Fruit fly (Drosophila melanogaster) whole organism, embryonic: ENCODE measurements around the gene CG4593.

Source experiments
- Antp ChIP-seq: fragments of 200-800 bp; sonication (Bioruptor generic); optimal IDR thresholded peaks from 3 replicates; lab custom pipeline; 2016; ENCODE audit warnings: missing biosample characterization, missing genetic modification characterization
- B-H2 ChIP-seq: fragments of 200-800 bp; sonication (Bioruptor generic); optimal IDR thresholded peaks from 2 replicates; lab custom pipeline; 2018; ENCODE audit warnings: missing biosample characterization, mild to moderate bottlenecking, missing genetic modification characterization
- CG10431 ChIP-seq: fragments of 200-800 bp; sonication (Bioruptor generic); optimal IDR thresholded peaks from 3 replicates; lab custom pipeline; 2018; ENCODE audit warnings: missing biosample characterization, mild to moderate bottlenecking, missing genetic modification characterization
- CG10565 ChIP-seq: fragments of 200-800 bp; sonication (Bioruptor generic); optimal IDR thresholded peaks from 3 replicates; lab custom pipeline; 2016; ENCODE audit warnings: missing biosample characterization, mild to moderate bottlenecking, missing genetic modification characterization
- CG11093 ChIP-seq: fragments of 200-800 bp; sonication (Bioruptor generic); IDR thresholded peaks from 3 replicates; pipeline ENCODE4 v1.3.6; 2022; ENCODE audit warnings: missing biosample characterization, missing genetic modification characterization
- CG12104 ChIP-seq: fragments of 200-800 bp; sonication (Bioruptor generic); optimal IDR thresholded peaks from 3 replicates; lab custom pipeline; 2016; ENCODE audit warnings: missing biosample characterization, missing genetic modification characterization
- CG12659 ChIP-seq: fragments of 200-800 bp; sonication (Bioruptor generic); optimal IDR thresholded peaks from 3 replicates; lab custom pipeline; 2017; ENCODE audit warnings: mild to moderate bottlenecking, missing biosample characterization, missing genetic modification reagents, missing genetic modification characterization
- CG1529 ChIP-seq: fragments of 200-800 bp; sonication (Bioruptor generic); optimal IDR thresholded peaks from 3 replicates; lab custom pipeline; 2018; ENCODE audit warnings: missing biosample characterization, missing genetic modification characterization
- CG15479 ChIP-seq: fragments of 200-800 bp; sonication (Bioruptor generic); optimal IDR thresholded peaks from 3 replicates; lab custom pipeline; 2019; ENCODE audit warnings: missing biosample characterization, mild to moderate bottlenecking, missing genetic modification characterization, moderate library complexity
- CG15601 ChIP-seq: fragments of 200-800 bp; sonication (Bioruptor generic); optimal IDR thresholded peaks from 3 replicates; lab custom pipeline; 2019; ENCODE audit warnings: missing biosample characterization, mild to moderate bottlenecking, missing genetic modification characterization, moderate library complexity
- CG17385 ChIP-seq: fragments of 200-800 bp; sonication (Bioruptor generic); optimal IDR thresholded peaks from 3 replicates; lab custom pipeline; 2018; ENCODE audit warnings: missing biosample characterization, mild to moderate bottlenecking, missing genetic modification characterization
- CG1792 ChIP-seq: fragments of 200-800 bp; sonication (Bioruptor generic); optimal IDR thresholded peaks from 2 replicates; lab custom pipeline; 2016; ENCODE audit warnings: missing biosample characterization, missing genetic modification characterization
- CG30020 ChIP-seq: fragments of 200-800 bp; optimal IDR thresholded peaks from 2 replicates; lab custom pipeline; 2019; ENCODE audit warnings: missing biosample characterization, mild to moderate bottlenecking, missing genetic modification characterization, moderate library complexity
- CG30431 ChIP-seq: fragments of 200-800 bp; sonication (Bioruptor generic); optimal IDR thresholded peaks from 2 replicates; lab custom pipeline; 2017; ENCODE audit warnings: missing biosample characterization, missing genetic modification characterization
- CG3995 ChIP-seq: fragments of 200-800 bp; sonication (Bioruptor generic); optimal IDR thresholded peaks from 3 replicates; lab custom pipeline; 2016; ENCODE audit warnings: missing biosample characterization, missing genetic modification characterization
- CG4282 ChIP-seq: fragments of 200-800 bp; sonication (Bioruptor generic); optimal IDR thresholded peaks from 2 replicates; lab custom pipeline; 2016; ENCODE audit warnings: missing biosample characterization, missing genetic modification characterization
- CG4328 ChIP-seq: fragments of 200-800 bp; sonication (Bioruptor generic); optimal IDR thresholded peaks from 3 replicates; lab custom pipeline; 2017; ENCODE audit warnings: missing biosample characterization, missing genetic modification reagents, missing genetic modification characterization
- CG6175 ChIP-seq: fragments of 200-800 bp; sonication (Bioruptor generic); IDR thresholded peaks from 3 replicates; pipeline ENCODE4 v1.3.6; 2022; ENCODE audit warnings: missing biosample characterization, missing genetic modification characterization
- CG6854 ChIP-seq: fragments of 200-800 bp; sonication (Bioruptor generic); optimal IDR thresholded peaks from 3 replicates; lab custom pipeline; 2017; ENCODE audit warnings: missing biosample characterization, mild to moderate bottlenecking, missing genetic modification characterization
- CG7786 ChIP-seq: fragments of 200-800 bp; sonication (Bioruptor generic); optimal IDR thresholded peaks from 2 replicates; lab custom pipeline; 2016; ENCODE audit warnings: missing biosample characterization, missing genetic modification characterization
- CG8944 ChIP-seq: fragments of 200-800 bp; sonication (Bioruptor generic); optimal IDR thresholded peaks from 3 replicates; lab custom pipeline; 2016; ENCODE audit warnings: missing biosample characterization, missing genetic modification characterization
- CG9437 ChIP-seq: fragments of 200-800 bp; sonication (Bioruptor generic); optimal IDR thresholded peaks from 2 replicates; lab custom pipeline; 2018; ENCODE audit warnings: missing biosample characterization, mild to moderate bottlenecking, missing genetic modification characterization
- CG9797 ChIP-seq: fragments of 200-800 bp; sonication (Bioruptor generic); optimal IDR thresholded peaks from 3 replicates; lab custom pipeline; 2018; ENCODE audit warnings: missing biosample characterization, mild to moderate bottlenecking, missing genetic modification characterization
- CG9876 ChIP-seq: fragments of 200-800 bp; sonication (Bioruptor generic); optimal IDR thresholded peaks from 2 replicates; lab custom pipeline; 2016; ENCODE audit warnings: missing biosample characterization, missing genetic modification characterization
- D19B ChIP-seq: fragments of 200-800 bp; sonication (Bioruptor generic); optimal IDR thresholded peaks from 2 replicates; lab custom pipeline; 2017; ENCODE audit warnings: missing biosample characterization, mild to moderate bottlenecking, missing genetic modification characterization
- Drgx ChIP-seq: fragments of 200-800 bp; sonication (Bioruptor generic); IDR thresholded peaks from 2 replicates; pipeline ENCODE4 v1.3.6; 2022; ENCODE audit warnings: missing biosample characterization, missing genetic modification characterization
- ERR ChIP-seq: fragments of 200-800 bp; sonication (Bioruptor generic); optimal IDR thresholded peaks from 2 replicates; lab custom pipeline; 2016; ENCODE audit warnings: missing biosample characterization, missing genetic modification characterization
- HHEX ChIP-seq: fragments of 200-800 bp; sonication (Bioruptor generic); optimal IDR thresholded peaks from 3 replicates; lab custom pipeline; 2017; ENCODE audit warnings: missing biosample characterization, mild to moderate bottlenecking, missing genetic modification characterization, missing genetic modification reagents
- Hsf ChIP-seq: fragments of 200-800 bp; sonication (Bioruptor generic); optimal IDR thresholded peaks from 3 replicates; lab custom pipeline; 2016; ENCODE audit warnings: missing biosample characterization, missing genetic modification characterization
- Jarid2 ChIP-seq: fragments of 200-800 bp; sonication (Bioruptor generic); optimal IDR thresholded peaks from 3 replicates; lab custom pipeline; 2017; ENCODE audit warnings: mild to moderate bottlenecking, missing biosample characterization, missing genetic modification reagents, missing genetic modification characterization
- MESR4 ChIP-seq: fragments of 200-800 bp; sonication (Bioruptor generic); optimal IDR thresholded peaks from 2 replicates; lab custom pipeline; 2018; ENCODE audit warnings: missing biosample characterization, mild to moderate bottlenecking, missing genetic modification characterization, moderate library complexity
- MTF-1 ChIP-seq: fragments of 200-800 bp; sonication (Bioruptor generic); optimal IDR thresholded peaks from 2 replicates; lab custom pipeline; 2018; ENCODE audit warnings: missing biosample characterization, mild to moderate bottlenecking, missing genetic modification characterization, borderline replicate concordance
- NC2α ChIP-seq: fragments of 200-800 bp; sonication (Bioruptor generic); optimal IDR thresholded peaks from 2 replicates; lab custom pipeline; 2016; ENCODE audit warnings: missing biosample characterization, missing genetic modification characterization
- Oaz ChIP-seq: fragments of 200-800 bp; sonication (Bioruptor generic); IDR thresholded peaks from 2 replicates; pipeline ENCODE4 v1.3.6; 2022; ENCODE audit warnings: missing biosample characterization, missing genetic modification characterization
- Optix ChIP-seq: fragments of 200-800 bp; sonication (Bioruptor generic); IDR thresholded peaks from 3 replicates; pipeline ENCODE4 v1.3.6; 2022; ENCODE audit warnings: missing biosample characterization, missing genetic modification characterization
- Ptx1 ChIP-seq: fragments of 200-800 bp; sonication (Bioruptor generic); IDR thresholded peaks from 2 replicates; pipeline ENCODE4 v1.3.6; 2022; ENCODE audit warnings: missing biosample characterization, missing genetic modification characterization
- Taf1 ChIP-seq: fragments of 200-800 bp; sonication (Bioruptor generic); IDR thresholded peaks from 2 replicates; pipeline ENCODE4 v1.3.6; 2022; ENCODE audit warnings: missing biosample characterization, missing genetic modification characterization
- Xrp1 ChIP-seq: fragments of 200-800 bp; sonication (Bioruptor generic); IDR thresholded peaks from 2 replicates; pipeline ENCODE4 v1.3.6; 2022; ENCODE audit warnings: missing biosample characterization, missing genetic modification characterization
- amos ChIP-seq: fragments of 200-800 bp; sonication (Bioruptor generic); IDR thresholded peaks from 2 replicates; pipeline ENCODE4 v1.3.6; 2022; ENCODE audit warnings: missing biosample characterization, missing genetic modification characterization; ENCODE audit not compliant: partially characterized antibody
- dysf ChIP-seq: fragments of 200-800 bp; sonication (Bioruptor generic); IDR thresholded peaks from 3 replicates; pipeline ENCODE4 v1.3.6; 2022; ENCODE audit warnings: missing biosample characterization, missing genetic modification characterization
- ftz-f1 ChIP-seq: fragments of 200-800 bp; sonication (Bioruptor generic); optimal IDR thresholded peaks from 2 replicates; lab custom pipeline; 2016; ENCODE audit warnings: missing biosample characterization, missing genetic modification characterization
- ken ChIP-seq: fragments of 200-800 bp; sonication (Bioruptor generic); IDR thresholded peaks from 3 replicates; pipeline ENCODE4 v1.3.6; 2022; ENCODE audit warnings: missing biosample characterization, missing genetic modification characterization
- kni ChIP-seq: fragments of 200-800 bp; sonication (Bioruptor generic); optimal IDR thresholded peaks from 3 replicates; lab custom pipeline; 2017; ENCODE audit warnings: mild to moderate bottlenecking, missing biosample characterization, missing genetic modification reagents, missing genetic modification characterization
- peb ChIP-seq: fragments of 200-800 bp; sonication (Bioruptor generic); IDR thresholded peaks from 2 replicates; pipeline ENCODE4 v1.3.6; 2022; ENCODE audit warnings: missing biosample characterization, missing genetic modification characterization
- phol ChIP-seq: fragments of 200-800 bp; sonication (Bioruptor generic); optimal IDR thresholded peaks from 3 replicates; lab custom pipeline; 2018; ENCODE audit warnings: missing biosample characterization, mild to moderate bottlenecking, missing genetic modification characterization, moderate library complexity
- sens ChIP-seq: fragments of 200-800 bp; sonication (Bioruptor generic); peaks from one replicate; lab custom pipeline; 2016; ENCODE audit warnings: missing biosample characterization, missing genetic modification characterization
- sob ChIP-seq: fragments of 200-800 bp; sonication (Bioruptor generic); IDR thresholded peaks from 2 replicates; pipeline ENCODE4 v1.3.6; 2022; ENCODE audit warnings: missing biosample characterization, missing genetic modification characterization
- ssp ChIP-seq: fragments of 200-800 bp; sonication (Bioruptor generic); IDR thresholded peaks from 2 replicates; pipeline ENCODE4 v1.3.6; 2022; ENCODE audit warnings: missing biosample characterization, missing genetic modification characterization
- tap ChIP-seq: fragments of 200-800 bp; optimal IDR thresholded peaks from 3 replicates; lab custom pipeline; 2019; ENCODE audit warnings: missing biosample characterization, mild to moderate bottlenecking, missing genetic modification characterization, moderate library complexity
- tx ChIP-seq: fragments of 200-800 bp; sonication (Bioruptor generic); optimal IDR thresholded peaks from 2 replicates; lab custom pipeline; 2016; ENCODE audit warnings: missing biosample characterization, missing genetic modification characterization
- z ChIP-seq: fragments of 200-800 bp; sonication (Bioruptor generic); IDR thresholded peaks from 3 replicates; pipeline ENCODE4 v1.3.6; 2022; ENCODE audit warnings: missing biosample characterization, missing genetic modification characterization

Gene CG4593

DNA sequence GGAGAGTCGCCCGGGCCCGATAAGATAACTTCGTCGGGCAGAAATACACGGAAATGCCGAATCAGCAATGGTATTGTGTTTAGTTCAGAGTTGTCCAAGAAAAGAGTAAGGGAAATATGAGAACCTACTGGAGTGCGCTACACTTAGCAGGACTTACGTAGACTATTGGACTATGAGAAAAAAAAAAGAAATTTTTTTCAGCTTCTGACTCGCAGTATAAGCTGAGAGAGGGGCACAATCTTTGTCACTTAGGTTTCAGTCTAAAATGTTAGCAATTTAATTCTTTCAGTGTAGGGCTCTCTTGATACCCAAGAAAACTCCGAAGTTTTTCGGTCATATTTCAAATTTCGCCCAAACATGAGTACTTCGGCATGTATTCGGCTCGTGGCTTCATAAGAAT, 19.9 kb upstream of the CG4593 start:
- no peak for TF ChIP-seq MESR4 (GFP tag; lab: Kevin White, UChicago)
- peak; percentile 81 for TF ChIP-seq Xrp1 (GFP tag; lab: Robert Waterston, UW)
- peak; percentile 67 for TF ChIP-seq CG12659 (GFP tag; lab: Kevin White, UChicago)
- peak; percentile 35 for TF ChIP-seq CG12104 (GFP tag; lab: Kevin White, UChicago)
- peak; percentile 68 for TF ChIP-seq Antp (GFP tag; lab: Kevin White, UChicago)
- TF ChIP-seq sob = peak; percentile 80
- TF ChIP-seq CG7786 (GFP tag; lab: Kevin White, UChicago) = peak; percentile 70
- no peak for TF ChIP-seq kni (GFP tag; lab: Kevin White, UChicago)
- TF ChIP-seq tx = peak; percentile 58
- no peak for TF ChIP-seq CG15479
- no peak for TF ChIP-seq CG9437 (GFP tag; lab: Kevin White, UChicago)
- TF ChIP-seq tap = no peak
- peak; percentile 41 for TF ChIP-seq CG30431 (GFP tag; lab: Kevin White, UChicago)
- no peak for TF ChIP-seq Drgx (GFP tag; lab: Robert Waterston, UW)
- peak; percentile 58 for TF ChIP-seq peb (GFP tag; lab: Robert Waterston, UW)
- peak; percentile 64 for TF ChIP-seq phol (tag; lab: Kevin White, UChicago)
- no peak for TF ChIP-seq amos
- TF ChIP-seq Hsf (GFP tag; lab: Kevin White, UChicago) = peak; percentile 75
- no peak for TF ChIP-seq CG30020 (tag; lab: Kevin White, UChicago)
- TF ChIP-seq ftz-f1 (GFP tag; lab: Kevin White, UChicago) = no peak
- peak; percentile 69 for TF ChIP-seq Oaz (GFP tag; lab: Robert Waterston, UW)
- TF ChIP-seq ken (GFP tag; lab: Robert Waterston, UW) = peak; percentile 78; the same call in 2 of the 3 replicates
- TF ChIP-seq dysf (GFP tag; lab: Robert Waterston, UW) = peak; percentile 88
- TF ChIP-seq Jarid2 (GFP tag; lab: Kevin White, UChicago) = no peak
- TF ChIP-seq CG10565 (GFP tag; lab: Kevin White, UChicago) = no peak
- peak; percentile 59 for TF ChIP-seq CG9876 (GFP tag; lab: Kevin White, UChicago)
- peak; percentile 70 for TF ChIP-seq CG1792 (GFP tag; lab: Kevin White, UChicago)
- peak; percentile 87 for TF ChIP-seq Ptx1 (GFP tag; lab: Robert Waterston, UW)
- peak; percentile 44 for TF ChIP-seq CG1529 (GFP tag; lab: Kevin White, UChicago)
- TF ChIP-seq Optix (GFP tag; lab: Robert Waterston, UW) = peak; percentile 66; the same call in 1 of the 3 replicates
- no peak for TF ChIP-seq CG10431 (GFP tag; lab: Kevin White, UChicago)
- TF ChIP-seq CG6175 (GFP tag; lab: Robert Waterston, UW) = peak; percentile 62; the same call in 2 of the 3 replicates
- peak; percentile 42 for TF ChIP-seq NC2α
- no peak for TF ChIP-seq MTF-1 (GFP tag; lab: Kevin White, UChicago)
- TF ChIP-seq Taf1 (GFP tag; lab: Robert Waterston, UW) = peak; percentile 66; the same call in 1 of the 2 replicates
- peak; percentile 67 for TF ChIP-seq ERR (GFP tag; lab: Kevin White, UChicago)
- peak; percentile 53 for TF ChIP-seq ssp (GFP tag; lab: Robert Waterston, UW)
- peak; percentile 42 for TF ChIP-seq CG4282 (GFP tag; lab: Kevin White, UChicago)
- peak; percentile 92 for TF ChIP-seq sens (GFP tag; lab: Kevin White, UChicago)
- peak; percentile 55 for TF ChIP-seq D19B (GFP tag; lab: Kevin White, UChicago)
- peak; percentile 58; the same call in 1 of the 3 replicates for TF ChIP-seq z (GFP tag; lab: Robert Waterston, UW)
- peak; percentile 64; the same call in 2 of the 3 replicates for TF ChIP-seq CG11093
- TF ChIP-seq HHEX (GFP tag; lab: Kevin White, UChicago) = peak; percentile 49
- peak; percentile 70 for TF ChIP-seq CG17385 (GFP tag; lab: Kevin White, UChicago)
- TF ChIP-seq CG3995 (GFP tag; lab: Kevin White, UChicago) = peak; percentile 34
- TF ChIP-seq CG6854 = peak; percentile 38
- peak; percentile 44 for TF ChIP-seq CG15601
- TF ChIP-seq CG4328 (GFP tag; lab: Kevin White, UChicago) = peak; percentile 27
- no peak for TF ChIP-seq B-H2 (GFP tag; lab: Kevin White, UChicago)
- TF ChIP-seq CG8944 (GFP tag; lab: Kevin White, UChicago) = peak; percentile 71
- TF ChIP-seq CG9797 = no peak
